Worm (Caenorhabditis elegans): ENCODE data around the gene F07C6.6.

The F07C6.6 gene

ce11 chrIV:12835363-12835762 is 42.8 kb downstream of the F07C6.6 start:
- no peak for TF ChIP-seq hmg-4 (GFP tag; optimal IDR thresholded peaks at IDR 0.05)
- TF ChIP-seq flt-1 (GFP tag; IDR thresholded peaks at IDR 0.05) = no peak
- TF ChIP-seq ets-7 (tag; optimal IDR thresholded peaks at IDR 0.05) = no peak
- no peak for TF ChIP-seq pes-1 (GFP tag; IDR thresholded peaks at IDR 0.05)
- no peak for TF ChIP-seq aly-1 (tag; optimal IDR thresholded peaks at IDR 0.05)
- TF ChIP-seq tbx-11 (GFP tag; IDR thresholded peaks at IDR 0.05) = no peak

ce11 chrIV:12836208-12836607 is 43.6 kb downstream of the F07C6.6 start, which contains the start of gene M02B1.3:
Gene M02B1.3 (plus strand): TSS chrIV:12836508.
- TF ChIP-seq ceh-36 (tag; optimal IDR thresholded peaks at IDR 0.05) = no peak
- TF ChIP-seq aly-1 (tag; optimal IDR thresholded peaks at IDR 0.05) = no peak
- TF ChIP-seq scrt-1 (GFP tag; IDR thresholded peaks at IDR 0.05) = no peak
- TF ChIP-seq F13C5.2 (tag; optimal IDR thresholded peaks at IDR 0.05) = no peak

DNA sequence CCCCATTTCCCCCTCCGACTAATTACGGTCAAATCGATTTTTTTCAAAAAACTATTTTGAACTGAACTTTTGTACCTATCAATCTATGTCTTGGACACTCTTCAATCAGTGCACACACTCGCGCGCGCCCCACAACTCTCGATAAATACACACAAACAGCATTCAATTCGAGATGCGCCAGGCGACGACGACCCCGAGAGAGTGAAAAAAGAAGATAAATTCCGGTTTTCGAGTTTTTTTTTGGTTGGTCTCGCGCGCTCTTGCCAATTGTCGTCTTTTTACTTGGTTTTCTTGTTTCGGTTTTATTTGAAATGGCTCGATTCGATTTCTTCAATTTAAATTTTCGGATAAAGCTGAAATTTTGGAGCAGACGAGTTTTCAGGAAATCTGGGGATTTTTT is 47.8 kb downstream of the F07C6.6 start:
- TF ChIP-seq scrt-1 (GFP tag; IDR thresholded peaks at IDR 0.05) (no peak), aly-1 (tag; optimal IDR thresholded peaks at IDR 0.05) (no peak)

DNA sequence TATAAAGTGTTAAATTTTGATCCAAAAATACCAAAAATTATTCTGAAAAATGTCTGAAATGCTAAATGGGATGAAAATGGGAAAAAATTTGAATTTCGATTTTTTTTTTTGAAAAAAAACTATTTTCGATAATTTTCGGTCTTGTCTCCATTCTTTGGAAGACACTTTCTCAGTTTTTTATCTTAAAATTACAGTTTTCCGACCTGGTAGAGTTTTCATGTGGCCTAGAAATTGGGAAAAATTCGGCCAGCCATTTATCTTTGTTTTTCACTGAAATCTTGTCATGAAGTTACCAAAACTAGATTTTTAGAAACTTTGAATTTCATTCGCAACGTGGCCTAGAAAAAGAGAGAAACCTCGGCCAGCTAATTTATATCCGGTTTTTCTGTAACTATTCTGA is 48.3 kb downstream of the F07C6.6 start:
- TF ChIP-seq tbx-11 (GFP tag; IDR thresholded peaks at IDR 0.05) (no peak), sea-1 (GFP tag; conservative IDR thresholded peaks at IDR 0.05) (no peak), hnd-1 (tag; optimal IDR thresholded peaks at IDR 0.05) (no peak), tbx-37 (GFP tag; conservative IDR thresholded peaks at IDR 0.05) (no peak), ceh-36 (tag; optimal IDR thresholded peaks at IDR 0.05) (no peak), pes-1 (GFP tag; IDR thresholded peaks at IDR 0.05) (no peak), ama-1 (optimal IDR thresholded peaks at IDR 0.05) (no peak), hmg-4 (GFP tag; optimal IDR thresholded peaks at IDR 0.05) (no peak), F13C5.2 (tag; optimal IDR thresholded peaks at IDR 0.05) (no peak), flt-1 (GFP tag; IDR thresholded peaks at IDR 0.05) (no peak), aly-1 (tag; optimal IDR thresholded peaks at IDR 0.05) (no peak), tra-4 (tag; optimal IDR thresholded peaks at IDR 0.05) (no peak), B0310.2 (tag; optimal IDR thresholded peaks at IDR 0.05) (no peak), ets-7 (tag; optimal IDR thresholded peaks at IDR 0.05) (no peak)

DNA sequence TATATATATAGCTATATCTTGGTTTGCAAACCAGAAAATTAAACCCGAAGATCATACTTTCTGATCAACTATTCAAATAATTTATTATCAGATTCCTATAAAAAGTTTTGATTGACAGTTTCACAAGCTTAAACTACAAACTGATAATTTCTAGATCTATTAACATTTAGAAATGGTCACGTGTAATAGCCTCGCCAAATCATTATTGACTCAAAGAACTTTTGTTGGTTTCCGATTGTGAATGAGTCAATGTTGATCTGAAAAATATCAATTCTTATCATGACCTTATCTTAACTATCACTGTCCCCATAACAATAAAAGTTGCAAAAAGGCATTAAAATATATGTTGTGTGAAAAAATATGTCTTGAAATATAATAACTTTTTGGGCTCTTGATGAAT is 49.5 kb downstream of the F07C6.6 start:
- no peak for TF ChIP-seq scrt-1 (GFP tag; IDR thresholded peaks at IDR 0.05)
- no peak for TF ChIP-seq tbx-11 (GFP tag; IDR thresholded peaks at IDR 0.05)
